Worm (Caenorhabditis elegans) whole organism, young adult: ENCODE data around the gene fbxa-42.

Source experiments
- B0019.2 ChIP-seq: fragments of 200-800 bp; sonication (Bioruptor generic); conservative IDR thresholded peaks from 2 replicates; pipeline ENCODE4 v1.3.6; 2022; ENCODE audit warnings: missing genetic modification reagents, missing genetic modification characterization, missing compliant biosample characterization
- C17E4.6 ChIP-seq: fragments of 200-800 bp; sonication (Bioruptor generic); IDR thresholded peaks from 2 replicates; pipeline ENCODE4 v1.3.6; 2022; ENCODE audit warnings: missing genetic modification reagents, missing genetic modification characterization, missing compliant biosample characterization
- F37B4.10 ChIP-seq: fragments of 200-800 bp; sonication (Bioruptor generic); IDR thresholded peaks from 2 replicates; pipeline ENCODE4 v1.3.6; 2022; ENCODE audit warnings: missing genetic modification characterization, missing compliant biosample characterization
- Y53F4B.3 ChIP-seq: fragments of 200-800 bp; sonication (Bioruptor generic); IDR thresholded peaks from 2 replicates; pipeline ENCODE4 v1.3.6; 2022; ENCODE audit warnings: missing genetic modification reagents, missing genetic modification characterization, missing compliant biosample characterization
- egl-44 ChIP-seq: fragments of 200-800 bp; sonication (Bioruptor generic); IDR thresholded peaks from 2 replicates; pipeline ENCODE4 v1.3.6; 2022; ENCODE audit warnings: missing genetic modification reagents, missing genetic modification characterization, missing compliant biosample characterization
- gei-17 ChIP-seq: fragments of 200-800 bp; sonication (Bioruptor generic); optimal IDR thresholded peaks from 2 replicates; lab custom pipeline; 2018; ENCODE audit warnings: mild to moderate bottlenecking, missing genetic modification characterization, missing compliant biosample characterization
- him-1 ChIP-seq: sonication (generic microtip); optimal IDR thresholded peaks from 2 replicates; lab custom pipeline; 2016; ENCODE audit warnings: missing genotype, missing genetic modification reagents, missing genetic modification characterization, missing compliant biosample characterization
- mel-28 ChIP-seq: sonication (generic microtip); optimal IDR thresholded peaks from 2 replicates; lab custom pipeline; 2016; ENCODE audit warnings: borderline replicate concordance, mild to moderate bottlenecking, missing genetic modification characterization, missing compliant biosample characterization
- repo-1 ChIP-seq: sonication (generic microtip); optimal IDR thresholded peaks from 2 replicates; lab custom pipeline; 2017; ENCODE audit warnings: mild to moderate bottlenecking, missing genetic modification characterization, missing compliant biosample characterization
- snpc-1.1 ChIP-seq: sonication (generic microtip); optimal IDR thresholded peaks from 2 replicates; lab custom pipeline; 2017; ENCODE audit warnings: missing genetic modification characterization, mild to moderate bottlenecking, missing compliant biosample characterization, antibody characterized with exemption, moderate library complexity, missing genotype, missing genetic modification reagents; ENCODE audit not compliant: insufficient read depth
- unc-62 ChIP-seq: fragments of 150-350 bp; optimal IDR thresholded peaks from 2 replicates; lab custom pipeline; 2014; ENCODE audit warnings: missing biosample characterization, missing genetic modification reagents, missing genetic modification characterization
- zfh-2 ChIP-seq: fragments of 200-800 bp; sonication (Bioruptor generic); conservative IDR thresholded peaks from 2 replicates; pipeline ENCODE4 v1.3.6; 2022; ENCODE audit warnings: missing genetic modification reagents, missing genetic modification characterization, missing compliant biosample characterization
- ztf-18 ChIP-seq: sonication (generic microtip); optimal IDR thresholded peaks from 2 replicates; lab custom pipeline; 2016; ENCODE audit warnings: missing genotype, mild to moderate bottlenecking, missing genetic modification characterization, missing compliant biosample characterization

DNA sequence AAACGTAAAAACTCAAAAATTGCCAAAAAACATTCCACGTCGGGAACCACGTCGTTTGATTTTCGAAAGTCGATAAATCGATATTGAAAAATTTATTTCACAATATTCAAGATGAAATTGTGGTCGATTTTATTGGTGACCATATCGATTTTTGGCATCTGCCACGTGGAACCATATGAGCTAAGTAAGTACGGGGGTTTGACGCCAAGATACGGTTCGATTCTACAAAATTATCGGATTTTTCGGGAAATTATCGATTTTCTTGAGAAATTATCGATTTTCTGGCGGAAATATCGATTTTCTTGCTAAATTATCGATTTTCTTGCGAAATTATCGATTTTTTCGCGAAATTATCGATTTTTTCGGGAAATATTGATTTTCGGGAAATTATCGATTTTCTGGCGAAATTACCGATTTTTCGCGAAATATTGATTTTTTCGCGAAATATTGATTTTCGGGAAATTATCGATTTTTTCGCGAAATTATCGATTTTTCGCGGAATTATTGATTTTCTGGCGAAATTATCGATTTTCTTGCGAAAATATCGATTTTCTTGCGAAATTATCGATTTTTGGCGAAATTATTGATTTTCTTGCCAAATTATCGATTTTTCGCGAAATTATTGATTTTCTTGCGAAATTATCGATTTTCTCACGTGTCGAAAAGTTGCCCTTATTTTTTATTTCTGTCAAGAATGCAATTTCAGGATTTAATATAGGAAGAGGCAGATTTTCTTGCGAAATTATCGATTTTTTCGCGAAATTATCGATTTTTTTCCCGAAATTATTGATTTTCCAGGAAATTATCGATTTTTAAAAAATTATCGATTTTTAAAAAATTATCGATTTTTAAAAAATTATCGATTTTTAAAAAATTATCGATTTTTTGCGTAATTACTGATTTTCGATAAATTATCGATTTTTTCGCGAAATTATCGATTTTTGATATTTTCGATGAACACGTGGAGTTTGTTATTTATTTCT lies 21.0 kb upstream of the fbxa-42 start, which contains the start of gene Y54F10BM.3:
- TF ChIP-seq C17E4.6 (no peak), repo-1 (no peak), snpc-1.1 (tag; lab: Kevin White, UChicago) (no peak), zfh-2 (GFP tag; lab: Robert Waterston, UW) (no peak), him-1 (no peak), F37B4.10 (GFP tag; lab: Robert Waterston, UW) (no peak), B0019.2 (GFP tag; lab: Robert Waterston, UW) (no peak), egl-44 (GFP tag; lab: Robert Waterston, UW) (no peak), ztf-18 (no peak), mel-28 (tag; lab: Kevin White, UChicago) (no peak), unc-62 (GFP tag; lab: Kevin White, UChicago) (no peak), Y53F4B.3 (GFP tag; lab: Robert Waterston, UW) (no peak), gei-17 (GFP tag; lab: Kevin White, UChicago) (no peak)
